Worm (Caenorhabditis elegans): ENCODE data around the gene tbx-38.
"Not testable (repeated sequence)": the region's sequence is repeated elsewhere in the genome, so short reads cannot be mapped to it uniquely, and the experiment has no call there.

The tbx-38 gene

ce11 chrIII:11794389-11794788 is 8.5 kb upstream of the tbx-38 start:
- no peak for TF ChIP-seq aly-2 (tag; optimal IDR thresholded peaks at IDR 0.05)
- no peak for TF ChIP-seq zag-1 (tag; optimal IDR thresholded peaks at IDR 0.05)
- peak; percentile 30 for TF ChIP-seq sem-4 (tag; optimal IDR thresholded peaks at IDR 0.05)

- peak; percentile 65 for TF ChIP-seq F13H6.1 (tag; optimal IDR thresholded peaks at IDR 0.05)
- peak; percentile 53 for TF ChIP-seq crh-2 (tag; optimal IDR thresholded peaks at IDR 0.05)
- peak; percentile 72 for TF ChIP-seq gmeb-1 (tag; optimal IDR thresholded peaks at IDR 0.05)
- peak; percentile 47 for TF ChIP-seq fos-1 (tag; optimal IDR thresholded peaks at IDR 0.05)
- TF ChIP-seq lsy-2 (tag; optimal IDR thresholded peaks at IDR 0.05) = peak in 1 of 2 experiments; percentile 31
- peak; percentile 50 for TF ChIP-seq unc-55 (GFP tag; optimal IDR thresholded peaks at IDR 0.05)
- TF ChIP-seq sem-4 (tag; optimal IDR thresholded peaks at IDR 0.05) = peak; percentile 54
- TF ChIP-seq egl-27 (tag; optimal IDR thresholded peaks at IDR 0.05) = peak; percentile 26
- peak; percentile 39 for TF ChIP-seq mab-5 (tag; optimal IDR thresholded peaks at IDR 0.05)
- peak; percentile 77 for TF ChIP-seq snpc-4 (tag; optimal IDR thresholded peaks at IDR 0.05)
- TF ChIP-seq lin-11 (tag; optimal IDR thresholded peaks at IDR 0.05) = peak; percentile 49
- peak; percentile 59 for TF ChIP-seq nhr-129 (tag; optimal IDR thresholded peaks at IDR 0.05)
- peak; percentile 48 for TF ChIP-seq sma-9 (GFP tag; optimal IDR thresholded peaks at IDR 0.05)
- not testable (repeated sequence) for TF ChIP-seq sma-9 (tag; optimal IDR thresholded peaks at IDR 0.05)
- TF ChIP-seq ztf-4 (tag; optimal IDR thresholded peaks at IDR 0.05) = peak; percentile 8
- TF ChIP-seq C34F6.9 (tag; optimal IDR thresholded peaks at IDR 0.05) = peak; percentile 46
- peak; percentile 41 for TF ChIP-seq nhr-25 (tag; optimal IDR thresholded peaks at IDR 0.05)
- TF ChIP-seq sma-3 (GFP tag; optimal IDR thresholded peaks at IDR 0.05) = peak; percentile 51
Measured at ce11 chrIII:11792295-11793256, 6.7 kb upstream of the tbx-38 start, which contains the start of gene C24H11.2. Gene C24H11.2 (minus strand): TSS chrIII:11792345.

- TF ChIP-seq elt-3 (tag; optimal IDR thresholded peaks at IDR 0.05) (no peak), nhr-23 (tag; optimal IDR thresholded peaks at IDR 0.05) (no peak), unc-62 (GFP tag; optimal IDR thresholded peaks at IDR 0.05) (no peak), ceh-16 (tag; optimal IDR thresholded peaks at IDR 0.05) (no peak), aly-2 (tag; optimal IDR thresholded peaks at IDR 0.05) (no peak), lsy-2 (tag; optimal IDR thresholded peaks at IDR 0.05) (no peak)
Measured at ce11 chrIII:11789480-11789879, 3.6 kb upstream of the tbx-38 start.

- not testable (repeated sequence) for TF ChIP-seq sma-9 (GFP tag; optimal IDR thresholded peaks at IDR 0.05); sma-9 (tag; optimal IDR thresholded peaks at IDR 0.05); unc-55 (GFP tag; optimal IDR thresholded peaks at IDR 0.05); unc-39 (tag; optimal IDR thresholded peaks at IDR 0.05)
Measured at ce11 chrIII:11787376-11787775, 1.5 kb upstream of the tbx-38 start, which contains the start of gene C24H11.1. Gene C24H11.1 (plus strand): TSS chrIII:11787676.

ce11 chrIII:11781800-11782199 is 4.1 kb downstream of the tbx-38 start, which contains the start of gene srd-74:
Gene srd-74 (plus strand): TSS chrIII:11782100.
- TF ChIP-seq nhr-23 (tag; optimal IDR thresholded peaks at IDR 0.05) = no peak
- TF ChIP-seq zag-1 (tag; optimal IDR thresholded peaks at IDR 0.05) = no peak
- TF ChIP-seq nhr-10 (tag; optimal IDR thresholded peaks at IDR 0.05) = no peak
- TF ChIP-seq mab-5 (tag; optimal IDR thresholded peaks at IDR 0.05) = no peak
- no peak for TF ChIP-seq mdl-1 (tag; optimal IDR thresholded peaks at IDR 0.05)
- no peak for TF ChIP-seq nhr-21 (tag; optimal IDR thresholded peaks at IDR 0.05)
- TF ChIP-seq lin-13 (GFP tag; optimal IDR thresholded peaks at IDR 0.05) = no peak
- TF ChIP-seq ceh-16 (tag; optimal IDR thresholded peaks at IDR 0.05) = no peak
- TF ChIP-seq mbf-1 (tag; optimal IDR thresholded peaks at IDR 0.05) = no peak
- no peak for TF ChIP-seq sem-4 (tag; optimal IDR thresholded peaks at IDR 0.05)
- TF ChIP-seq Y55F3AM.14 (GFP tag; optimal IDR thresholded peaks at IDR 0.05) = no peak
- no peak for TF ChIP-seq sma-9 (GFP tag; optimal IDR thresholded peaks at IDR 0.05)
- no peak for TF ChIP-seq sma-9 (tag; optimal IDR thresholded peaks at IDR 0.05)
- no peak for TF ChIP-seq aly-2 (tag; optimal IDR thresholded peaks at IDR 0.05)
- no peak for TF ChIP-seq crh-2 (tag; optimal IDR thresholded peaks at IDR 0.05)
- TF ChIP-seq nhr-11 (tag; optimal IDR thresholded peaks at IDR 0.05) = no peak
- no peak for TF ChIP-seq nhr-12 (tag; optimal IDR thresholded peaks at IDR 0.05)
- no peak for TF ChIP-seq nhr-77 (tag; optimal IDR thresholded peaks at IDR 0.05)
- TF ChIP-seq ZK546.5 (tag; optimal IDR thresholded peaks at IDR 0.05) = no peak
- no peak for TF ChIP-seq peb-1 (tag; optimal IDR thresholded peaks at IDR 0.05)
